Worm (Caenorhabditis elegans): Measurements from ENCODE around the gene C03B1.1.

ce11 chrX:6328860-6329259, 45.7 kb upstream of the C03B1.1 start, which contains the start of gene col-169:
- TF ChIP-seq egl-27 (tag; optimal IDR thresholded peaks at IDR 0.05): no peak
- no peak for TF ChIP-seq lir-3 (tag; optimal IDR thresholded peaks at IDR 0.05)
- no peak for TF ChIP-seq arid-1 (GFP tag; conservative IDR thresholded peaks at IDR 0.05)
- TF ChIP-seq ama-1 (optimal IDR thresholded peaks at IDR 0.05): no peak
- TF ChIP-seq php-3 (GFP tag; IDR thresholded peaks at IDR 0.05): no peak
- no peak for TF ChIP-seq nhr-237 (tag; optimal IDR thresholded peaks at IDR 0.05)
- TF ChIP-seq lin-38 (GFP tag; IDR thresholded peaks at IDR 0.05): no peak
- no peak for TF ChIP-seq hlh-11 (tag; optimal IDR thresholded peaks at IDR 0.05)
- TF ChIP-seq pqm-1 (tag; optimal IDR thresholded peaks at IDR 0.05): no peak
- TF ChIP-seq ceh-20 (GFP tag; IDR thresholded peaks at IDR 0.05): no peak
- TF ChIP-seq skn-1 (tag; optimal IDR thresholded peaks at IDR 0.05): no peak
- TF ChIP-seq daf-8 (GFP tag; IDR thresholded peaks at IDR 0.05): no peak
- no peak for TF ChIP-seq snpc-4 (tag; optimal IDR thresholded peaks at IDR 0.05)

Data from whole organism, L4 larva.